Worm (Caenorhabditis elegans) whole organism, L2 larva: Measurements from ENCODE around the gene sdz-15.

ENCODE experiments used
- C34F6.9 ChIP-seq: fragments of 150-350 bp; optimal IDR thresholded peaks from 2 replicates; lab custom pipeline; 2014; ENCODE audit warnings: missing biosample characterization, missing genetic modification characterization
- F13H6.1 ChIP-seq: sonication (generic microtip); optimal IDR thresholded peaks from 2 replicates; lab custom pipeline; 2016; ENCODE audit warnings: missing genetic modification characterization, missing compliant biosample characterization
- R02D3.7 ChIP-seq: fragments of 150-350 bp; optimal IDR thresholded peaks from 2 replicates; lab custom pipeline; 2014; ENCODE audit warnings: missing biosample characterization, missing genetic modification characterization
- Y55F3AM.14 ChIP-seq: fragments of 200-800 bp; sonication (Bioruptor generic); optimal IDR thresholded peaks from 2 replicates; lab custom pipeline; 2018; ENCODE audit warnings: mild to moderate bottlenecking, missing genetic modification characterization, missing compliant biosample characterization
- ZK546.5 ChIP-seq: sonication (generic microtip); optimal IDR thresholded peaks from 2 replicates; lab custom pipeline; 2017; ENCODE audit warnings: missing biosample characterization, missing genetic modification characterization
- alr-1 ChIP-seq: fragments of 150-350 bp; optimal IDR thresholded peaks from 2 replicates; lab custom pipeline; 2014; ENCODE audit warnings: missing biosample characterization, missing genetic modification characterization
- aly-2 ChIP-seq: fragments of 150-350 bp; optimal IDR thresholded peaks from 2 replicates; lab custom pipeline; 2014; ENCODE audit warnings: missing biosample characterization, missing genetic modification characterization
- ama-1 ChIP-seq: fragments of 150-350 bp; optimal IDR thresholded peaks from 2 replicates; lab custom pipeline; 2018; ENCODE audit warnings: inconsistent platforms
- blmp-1 ChIP-seq: sonication (generic microtip); optimal IDR thresholded peaks from 2 replicates; lab custom pipeline; 2017; ENCODE audit warnings: missing genetic modification characterization, mild to moderate bottlenecking, missing compliant biosample characterization, antibody characterized with exemption, moderate library complexity; ENCODE audit not compliant: insufficient read depth
- ceh-16 ChIP-seq: fragments of 150-350 bp; optimal IDR thresholded peaks from 2 replicates; lab custom pipeline; 2014; ENCODE audit warnings: missing biosample characterization, missing genetic modification characterization
- ceh-82 ChIP-seq: fragments of 150-350 bp; optimal IDR thresholded peaks from 2 replicates; lab custom pipeline; 2014; ENCODE audit warnings: missing biosample characterization, missing genetic modification characterization
- crh-2 ChIP-seq: sonication (generic microtip); optimal IDR thresholded peaks from 2 replicates; lab custom pipeline; 2017; ENCODE audit warnings: missing biosample characterization, missing genetic modification characterization
- dmd-4 ChIP-seq: sonication (generic microtip); optimal IDR thresholded peaks from 2 replicates; lab custom pipeline; 2017; ENCODE audit warnings: missing biosample characterization, missing genetic modification characterization
- egl-27 ChIP-seq: sonication (generic microtip); optimal IDR thresholded peaks from 3 replicates; lab custom pipeline; 2017; ENCODE audit warnings: missing biosample characterization, missing genetic modification reagents, missing genetic modification characterization
- elt-1 ChIP-seq: fragments of 150-350 bp; optimal IDR thresholded peaks from 2 replicates; lab custom pipeline; 2014; ENCODE audit warnings: missing biosample characterization, missing genetic modification characterization
- elt-3 ChIP-seq: sonication (generic microtip); optimal IDR thresholded peaks from 2 replicates; lab custom pipeline; 2017; ENCODE audit warnings: missing biosample characterization, missing genetic modification characterization
- fos-1 ChIP-seq: fragments of 150-350 bp; optimal IDR thresholded peaks from 2 replicates; lab custom pipeline; 2014; ENCODE audit warnings: missing biosample characterization, missing genetic modification characterization
- gmeb-1 ChIP-seq: fragments of 150-350 bp; optimal IDR thresholded peaks from 2 replicates; lab custom pipeline; 2014; ENCODE audit warnings: missing biosample characterization, missing genetic modification characterization
- lin-11 ChIP-seq: fragments of 150-350 bp; sonication (generic microtip); optimal IDR thresholded peaks from 2 replicates; lab custom pipeline; 2014; ENCODE audit warnings: missing biosample characterization, missing genetic modification characterization, inconsistent platforms, mixed read lengths
- lin-13 ChIP-seq: fragments of 150-350 bp; optimal IDR thresholded peaks from 2 replicates; lab custom pipeline; 2014; ENCODE audit warnings: missing biosample characterization, missing genetic modification reagents, missing genetic modification characterization
- lin-39 ChIP-seq: fragments of 150-350 bp; optimal IDR thresholded peaks from 2 replicates; lab custom pipeline; 2014; ENCODE audit warnings: missing biosample characterization, missing genetic modification reagents, missing genetic modification characterization
- lsy-2 ChIP-seq, 2 experiments: fragments of 150-350 bp in 1 of 2; sonication (generic microtip) in 1 of 2; optimal IDR thresholded peaks; 2 replicates each; lab custom pipeline; 2014 to 2017; ENCODE audit warnings: missing biosample characterization in 2 of 2, missing genetic modification characterization in 2 of 2
- mab-5 ChIP-seq: fragments of 150-350 bp; optimal IDR thresholded peaks from 2 replicates; lab custom pipeline; 2014; ENCODE audit warnings: missing biosample characterization, missing genetic modification characterization
- mbf-1 ChIP-seq: sonication (generic microtip); optimal IDR thresholded peaks from 2 replicates; lab custom pipeline; 2017; ENCODE audit warnings: missing biosample characterization, missing genetic modification characterization
- mdl-1 ChIP-seq, 2 experiments: fragments of 150-350 bp in 1 of 2; sonication (generic microtip) in 1 of 2; optimal IDR thresholded peaks; 2 replicates each; lab custom pipeline; 2017; ENCODE audit warnings: missing biosample characterization in 2 of 2, missing genetic modification characterization in 2 of 2
- nhr-10 ChIP-seq: sonication (generic microtip); optimal IDR thresholded peaks from 2 replicates; lab custom pipeline; 2017; ENCODE audit warnings: missing biosample characterization, missing genetic modification characterization
- nhr-11 ChIP-seq: fragments of 150-350 bp; optimal IDR thresholded peaks from 2 replicates; lab custom pipeline; 2014; ENCODE audit warnings: missing biosample characterization, missing genetic modification characterization
- nhr-12 ChIP-seq: fragments of 150-350 bp; optimal IDR thresholded peaks from 2 replicates; lab custom pipeline; 2014; ENCODE audit warnings: missing biosample characterization, missing genetic modification characterization
- nhr-129 ChIP-seq: fragments of 150-350 bp; optimal IDR thresholded peaks from 2 replicates; lab custom pipeline; 2014; ENCODE audit warnings: missing biosample characterization, missing genetic modification characterization
- nhr-21 ChIP-seq: fragments of 150-350 bp; optimal IDR thresholded peaks from 2 replicates; lab custom pipeline; 2014; ENCODE audit warnings: missing biosample characterization, missing genetic modification characterization
- nhr-23 ChIP-seq: fragments of 150-350 bp; optimal IDR thresholded peaks from 2 replicates; lab custom pipeline; 2014; ENCODE audit warnings: missing biosample characterization, missing genetic modification reagents, missing genetic modification characterization
- nhr-237 ChIP-seq: fragments of 150-350 bp; optimal IDR thresholded peaks from 2 replicates; lab custom pipeline; 2014; ENCODE audit warnings: missing biosample characterization, missing genetic modification characterization
- nhr-25 ChIP-seq: fragments of 150-350 bp; sonication (generic microtip); optimal IDR thresholded peaks from 3 replicates; lab custom pipeline; 2014; ENCODE audit warnings: missing biosample characterization, missing genetic modification characterization
- nhr-6 ChIP-seq: fragments of 150-350 bp; optimal IDR thresholded peaks from 2 replicates; lab custom pipeline; 2014; ENCODE audit warnings: missing biosample characterization, missing genetic modification characterization
- nhr-77 ChIP-seq: fragments of 150-350 bp; optimal IDR thresholded peaks from 2 replicates; lab custom pipeline; 2014; ENCODE audit warnings: missing biosample characterization, missing genetic modification characterization
- peb-1 ChIP-seq: fragments of 150-350 bp; optimal IDR thresholded peaks from 2 replicates; lab custom pipeline; 2014; ENCODE audit warnings: missing biosample characterization, missing genetic modification characterization
- sem-4 ChIP-seq: fragments of 150-350 bp; optimal IDR thresholded peaks from 2 replicates; lab custom pipeline; 2014; ENCODE audit warnings: missing biosample characterization, missing genetic modification reagents, missing genetic modification characterization
- skn-1 ChIP-seq: sonication (generic microtip); optimal IDR thresholded peaks from 2 replicates; lab custom pipeline; 2017; ENCODE audit warnings: missing biosample characterization, missing genetic modification characterization
- sma-3 ChIP-seq: sonication (generic microtip); optimal IDR thresholded peaks from 2 replicates; lab custom pipeline; 2016; ENCODE audit warnings: missing genetic modification reagents, missing genetic modification characterization, missing compliant biosample characterization
- sma-9 ChIP-seq, 2 experiments: fragments of 150-350 bp in 1 of 2; sonication (generic microtip) in 1 of 2; optimal IDR thresholded peaks; 2 replicates each; lab custom pipeline; 2014 to 2016; ENCODE audit warnings: missing genetic modification characterization in 2 of 2, mild to moderate bottlenecking in 1 of 2, missing biosample characterization in 1 of 2, missing compliant biosample characterization in 1 of 2, missing genetic modification reagents in 1 of 2, moderate library complexity in 1 of 2
- snpc-4 ChIP-seq: fragments of 150-350 bp; optimal IDR thresholded peaks from 2 replicates; lab custom pipeline; 2014; ENCODE audit warnings: missing biosample characterization, missing genetic modification characterization
- unc-39 ChIP-seq: fragments of 150-350 bp; optimal IDR thresholded peaks from 2 replicates; lab custom pipeline; 2014; ENCODE audit warnings: missing biosample characterization, missing genetic modification characterization
- unc-55 ChIP-seq: fragments of 150-350 bp; sonication (generic microtip); optimal IDR thresholded peaks from 3 replicates; lab custom pipeline; 2014; ENCODE audit warnings: missing biosample characterization, missing genetic modification reagents, missing genetic modification characterization
- unc-62 ChIP-seq: fragments of 150-350 bp; optimal IDR thresholded peaks from 2 replicates; lab custom pipeline; 2014; ENCODE audit warnings: missing biosample characterization, missing genetic modification reagents, missing genetic modification characterization
- zag-1 ChIP-seq: fragments of 150-350 bp; optimal IDR thresholded peaks from 2 replicates; lab custom pipeline; 2014; ENCODE audit warnings: missing biosample characterization, missing genetic modification characterization
- ztf-1 ChIP-seq: fragments of 200-800 bp; sonication (Bioruptor generic); conservative IDR thresholded peaks from 2 replicates; pipeline ENCODE4 v1.3.6; 2022; ENCODE audit warnings: missing genetic modification characterization, missing compliant biosample characterization
- ztf-11 ChIP-seq: sonication (generic microtip); optimal IDR thresholded peaks from 2 replicates; lab custom pipeline; 2017; ENCODE audit warnings: missing biosample characterization, missing genetic modification characterization
- ztf-4 ChIP-seq: fragments of 150-350 bp; optimal IDR thresholded peaks from 2 replicates; lab custom pipeline; 2014; ENCODE audit warnings: missing biosample characterization, missing genetic modification characterization

Gene sdz-15

DNA sequence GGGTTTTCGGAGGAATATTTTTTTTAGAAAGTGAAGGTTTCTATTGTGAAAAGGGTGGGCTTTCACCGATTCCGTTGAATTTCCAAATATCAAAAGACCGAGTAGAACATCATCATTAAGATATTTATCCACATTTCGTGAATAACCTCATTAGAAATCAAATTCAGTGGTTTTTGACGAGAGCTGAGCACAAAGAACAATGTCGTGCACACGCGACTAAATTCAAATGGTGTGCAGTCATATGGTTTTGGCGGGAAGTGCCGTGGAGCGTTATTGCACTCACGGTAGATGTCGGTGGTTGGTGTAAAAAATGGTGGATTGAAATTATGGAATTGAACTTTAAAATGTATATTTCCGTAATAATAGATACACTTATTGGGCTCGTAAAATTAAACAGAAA lies 45.6 kb upstream of the sdz-15 start:
- TF ChIP-seq mbf-1 (no peak), C34F6.9 (peak; percentile 38), unc-55 (GFP tag; lab: Kevin White, UChicago) (peak; percentile 40), nhr-129 (tag; lab: Kevin White, UChicago) (peak; percentile 25), nhr-25 (tag; lab: Kevin White, UChicago) (no peak), lsy-2 (tag; optimal IDR thresholded peaks at IDR 0.05; lab: Kevin White, UChicago) (peak in 1 of 2 experiments; percentile 15)

DNA sequence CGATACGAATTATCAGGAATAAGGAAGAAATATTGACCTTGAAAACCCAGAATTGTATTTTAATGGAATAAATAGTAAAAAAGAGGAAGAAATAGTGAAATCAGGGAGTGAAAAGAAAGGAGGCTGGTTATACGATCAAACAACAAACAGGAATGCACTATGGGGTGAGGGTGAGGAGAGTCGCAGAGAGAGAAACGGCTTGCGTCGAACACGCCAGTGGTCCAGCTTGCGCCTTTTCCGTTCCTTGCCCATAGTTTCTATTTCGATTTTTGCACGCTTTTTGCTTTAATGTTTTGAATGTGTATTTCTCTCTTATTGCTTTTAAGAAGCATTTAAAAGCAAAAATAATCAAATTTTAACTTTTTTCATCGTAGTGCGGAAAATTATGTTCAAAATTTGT lies 44.6 kb upstream of the sdz-15 start:
- TF ChIP-seq skn-1 (tag; lab: Kevin White, UChicago) (peak; percentile 69), Y55F3AM.14 (GFP tag; lab: Kevin White, UChicago) (peak; percentile 37), ztf-1 (GFP tag; lab: Robert Waterston, UW) (no peak), lin-11 (tag; lab: Kevin White, UChicago) (peak; percentile 67), ama-1 (lab: Kevin White, UChicago) (no peak), nhr-129 (tag; lab: Kevin White, UChicago) (peak; percentile 94), snpc-4 (tag; lab: Kevin White, UChicago) (peak; percentile 41), sma-9 (GFP tag; optimal IDR thresholded peaks at IDR 0.05; lab: Kevin White, UChicago) (peak; percentile 83), sma-9 (tag; optimal IDR thresholded peaks at IDR 0.05; lab: Kevin White, UChicago) (no peak), egl-27 (peak; percentile 65), ztf-4 (peak; percentile 83), nhr-77 (no peak), F13H6.1 (tag; lab: Kevin White, UChicago) (peak; percentile 84), unc-62 (GFP tag; lab: Kevin White, UChicago) (no peak), nhr-21 (tag; lab: Kevin White, UChicago) (peak; percentile 62), elt-1 (tag; lab: Kevin White, UChicago) (no peak), zag-1 (tag; lab: Kevin White, UChicago) (peak; percentile 66), nhr-23 (no peak), aly-2 (tag; lab: Kevin White, UChicago) (peak; percentile 17), lsy-2 (tag; optimal IDR thresholded peaks at IDR 0.05; lab: Kevin White, UChicago) (peak; percentile 48 to 93), nhr-10 (no peak), ceh-16 (tag; lab: Kevin White, UChicago) (peak; percentile 4), nhr-11 (tag; lab: Kevin White, UChicago) (no peak), alr-1 (tag; lab: Kevin White, UChicago) (no peak), mbf-1 (no peak), lin-13 (GFP tag; lab: Kevin White, UChicago) (peak; percentile 88), peb-1 (tag; lab: Kevin White, UChicago) (no peak), elt-3 (tag; lab: Kevin White, UChicago) (no peak), nhr-25 (tag; lab: Kevin White, UChicago) (peak; percentile 78), nhr-6 (peak; percentile 71), mab-5 (tag; lab: Kevin White, UChicago) (peak; percentile 33), sem-4 (tag; lab: Kevin White, UChicago) (peak; percentile 90), C34F6.9 (peak; percentile 85), fos-1 (tag; lab: Kevin White, UChicago) (peak; percentile 86), mdl-1 (tag; optimal IDR thresholded peaks at IDR 0.05; lab: Kevin White, UChicago) (peak; percentile 20 to 55), R02D3.7 (tag; lab: Kevin White, UChicago) (no peak), crh-2 (tag; lab: Kevin White, UChicago) (peak; percentile 82), sma-3 (GFP tag; lab: Kevin White, UChicago) (peak; percentile 80), dmd-4 (no peak), unc-39 (no peak), ztf-11 (tag; lab: Kevin White, UChicago) (no peak), ceh-82 (tag; lab: Kevin White, UChicago) (no peak), gmeb-1 (tag; lab: Kevin White, UChicago) (peak; percentile 77), nhr-237 (no peak), ZK546.5 (tag; lab: Kevin White, UChicago) (no peak), lin-39 (no peak), unc-55 (GFP tag; lab: Kevin White, UChicago) (peak; percentile 95), blmp-1 (tag; lab: Kevin White, UChicago) (peak; percentile 89), nhr-12 (tag; lab: Kevin White, UChicago) (no peak)
